Fruit fly (Drosophila melanogaster) whole organism, adult: ENCODE data around the gene CG31103.

Source experiments
- CG5204 ChIP-seq: fragments of 200-800 bp; sonication (Bioruptor generic); optimal IDR thresholded peaks from 2 replicates; lab custom pipeline; 2016; ENCODE audit warnings: missing biosample characterization, missing genetic modification characterization
- CG7045 ChIP-seq: fragments of 200-800 bp; sonication (Bioruptor generic); optimal IDR thresholded peaks from 2 replicates; lab custom pipeline; 2017; ENCODE audit warnings: missing biosample characterization, mild to moderate bottlenecking, missing genetic modification characterization
- Mnt ChIP-seq: fragments of 200-800 bp; sonication (Bioruptor generic); optimal IDR thresholded peaks from 2 replicates; lab custom pipeline; 2016; ENCODE audit warnings: missing biosample characterization, mild to moderate bottlenecking, missing genetic modification characterization
- cic ChIP-seq: fragments of 200-800 bp; sonication (Bioruptor generic); optimal IDR thresholded peaks from 2 replicates; lab custom pipeline; 2017; ENCODE audit warnings: missing biosample characterization, mild to moderate bottlenecking, missing genetic modification characterization, moderate library complexity
- cnc ChIP-seq, 2 experiments: fragments of >200 bp; optimal IDR thresholded peaks; 2 replicates each; lab custom pipeline; 2017
- kay ChIP-seq: fragments of 200-800 bp; sonication (Bioruptor generic); peaks from one replicate; lab custom pipeline; 2016; ENCODE audit warnings: missing biosample characterization, missing genetic modification characterization, borderline replicate concordance
- pad ChIP-seq: fragments of 200-800 bp; sonication (Bioruptor generic); optimal IDR thresholded peaks from 3 replicates; lab custom pipeline; 2017; ENCODE audit warnings: missing biosample characterization, missing genetic modification characterization, mild to moderate bottlenecking, moderate library complexity, missing genetic modification reagents
- toe ChIP-seq: fragments of 200-800 bp; sonication (Bioruptor generic); optimal IDR thresholded peaks from 2 replicates; lab custom pipeline; 2016; ENCODE audit warnings: missing biosample characterization, missing genetic modification characterization

DNA sequence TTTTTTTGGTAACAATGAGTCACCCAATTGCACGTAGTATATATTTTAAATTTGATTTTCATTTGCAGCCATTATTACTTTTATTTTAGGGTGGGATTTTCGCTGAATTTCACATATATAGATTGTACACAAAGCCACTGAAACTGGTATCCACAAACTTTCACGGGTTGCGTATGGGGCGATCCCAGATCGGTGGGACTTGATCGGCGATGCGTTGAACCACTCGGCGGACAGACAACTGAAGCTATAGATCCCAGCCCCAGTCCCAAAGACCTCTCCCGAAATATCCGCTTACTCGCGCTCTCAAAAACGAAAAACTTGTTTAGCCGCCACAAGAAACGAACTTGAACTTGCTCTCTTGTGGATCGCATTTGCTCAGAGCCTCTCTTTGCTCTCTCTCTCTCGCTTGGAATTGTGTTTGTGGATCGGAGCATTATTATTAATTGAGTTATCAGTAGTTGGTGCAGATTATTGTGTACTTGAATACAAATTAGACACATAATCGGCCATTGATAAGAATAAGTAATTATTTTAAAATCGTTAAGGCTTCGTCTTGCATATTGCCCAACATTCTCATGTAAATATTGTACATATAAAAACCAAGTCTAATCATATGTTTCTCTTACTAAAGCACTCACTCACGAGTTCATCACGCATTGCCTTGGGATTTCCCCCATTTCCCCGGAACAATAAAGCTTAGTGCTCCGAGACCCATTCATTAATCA, 10.9 kb upstream of the CG31103 start, which contains the start of gene Cad96Ca:
- TF ChIP-seq kay (GFP tag; lab: Kevin White, UChicago) (no peak), CG7045 (GFP tag; lab: Kevin White, UChicago) (no peak), toe (no peak), cic (GFP tag; lab: Kevin White, UChicago) (no peak), pad (GFP tag; lab: Kevin White, UChicago) (no peak), CG5204 (no peak), cnc (optimal IDR thresholded peaks at IDR 0.05; lab: Kevin White, UChicago) (no peak), Mnt (GFP tag; lab: Kevin White, UChicago) (no peak)
